Worm (Caenorhabditis elegans): Measurements from ENCODE around the gene Y27F2A.11.
"Not testable (repeated sequence)": the region's sequence is repeated elsewhere in the genome, so short reads cannot be mapped to it uniquely, and the experiment has no call there.

Y27F2A.11 gene

DNA sequence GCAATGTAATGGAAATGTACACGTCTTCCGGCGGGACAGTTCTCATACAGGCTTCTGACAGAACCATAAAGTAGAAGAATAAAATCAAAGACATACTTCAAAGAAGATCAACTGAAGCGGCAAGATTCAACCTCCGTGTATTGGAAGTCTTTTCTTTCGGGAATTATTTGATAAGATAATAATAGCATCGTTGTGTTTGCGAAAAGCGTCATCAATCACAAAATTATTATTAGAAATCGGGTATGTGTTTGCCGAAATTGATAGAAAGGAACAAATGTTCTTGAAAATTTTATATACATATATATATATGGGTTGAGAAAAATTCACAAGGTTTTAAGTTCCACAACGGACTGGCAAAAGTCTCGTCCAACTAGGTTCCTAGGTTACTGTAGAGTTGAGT lies 2.4 kb downstream of the Y27F2A.11 start, which contains the start of gene Y27F2A.9:
Y27F2A.9 (minus strand) TSS at position 101 of the 400 bp plus-strand sequence.
- TF ChIP-seq unc-62 (GFP tag; optimal IDR thresholded peaks at IDR 0.05), result not testable (repeated sequence)

DNA sequence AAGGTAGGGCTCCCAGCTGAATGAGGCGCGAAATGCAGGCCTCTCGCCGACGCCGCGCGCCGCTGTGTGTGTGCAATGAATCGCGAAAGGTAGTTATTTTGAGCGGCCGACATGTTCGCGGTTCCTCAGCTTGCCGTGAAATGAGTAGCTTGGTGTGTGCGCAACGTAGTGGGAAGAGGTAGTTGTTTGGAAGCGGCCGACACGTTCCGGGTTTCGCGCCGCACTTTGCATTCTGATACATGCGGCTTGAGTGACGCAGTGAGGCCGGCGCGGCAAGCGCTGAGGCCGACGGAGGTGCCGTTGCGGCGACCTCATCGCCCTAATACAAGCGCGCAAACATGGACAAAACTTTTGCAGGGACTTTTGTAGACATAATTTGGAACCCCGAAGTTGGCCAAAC lies 6.6 kb downstream of the Y27F2A.11 start:
- TF ChIP-seq unc-62 (GFP tag; optimal IDR thresholded peaks at IDR 0.05), result no peak

- TF ChIP-seq unc-62 (GFP tag; optimal IDR thresholded peaks at IDR 0.05), result no peak
Observed at ce11 chrII:3196966-3197365, 7.8 kb downstream of the Y27F2A.11 start, which contains the start of gene gcy-15. TSS of gene gcy-15 (minus strand) at chrII:3197066.

- TF ChIP-seq unc-62 (GFP tag; optimal IDR thresholded peaks at IDR 0.05), result no peak
Observed at ce11 chrII:3198998-3199397, 9.9 kb downstream of the Y27F2A.11 start, which contains the start of gene sri-51. TSS of gene sri-51 (minus strand) at chrII:3199098.

ce11 chrII:3201242-3201641 lies 12.1 kb downstream of the Y27F2A.11 start, which contains the start of gene sri-48:
TSS of gene sri-48 (minus strand) at chrII:3201342.
- not testable (repeated sequence) for TF ChIP-seq unc-62 (GFP tag; optimal IDR thresholded peaks at IDR 0.05)

DNA sequence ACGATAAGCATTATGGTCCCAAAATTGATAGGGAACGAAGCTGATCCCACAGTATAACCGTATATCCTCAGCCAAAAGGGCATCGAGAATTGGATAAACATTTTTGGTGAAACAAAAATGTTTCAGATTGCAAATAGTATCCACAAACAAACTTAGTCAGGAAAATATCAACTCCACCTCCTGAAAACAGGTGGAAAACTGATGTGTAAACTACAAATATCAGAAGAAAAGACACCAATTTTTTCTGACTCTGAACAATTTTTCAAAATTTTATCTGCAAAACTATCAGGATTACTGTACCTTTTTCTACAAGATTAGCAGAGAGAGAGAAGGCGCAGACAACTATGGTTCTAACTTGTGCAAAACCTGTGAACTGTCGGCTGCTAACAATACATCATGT lies 13.4 kb downstream of the Y27F2A.11 start, which contains the start of gene sri-53:
sri-53 (minus strand) TSS at position 101 of the 400 bp plus-strand sequence.
- TF ChIP-seq unc-62 (GFP tag; optimal IDR thresholded peaks at IDR 0.05), result no peak

DNA sequence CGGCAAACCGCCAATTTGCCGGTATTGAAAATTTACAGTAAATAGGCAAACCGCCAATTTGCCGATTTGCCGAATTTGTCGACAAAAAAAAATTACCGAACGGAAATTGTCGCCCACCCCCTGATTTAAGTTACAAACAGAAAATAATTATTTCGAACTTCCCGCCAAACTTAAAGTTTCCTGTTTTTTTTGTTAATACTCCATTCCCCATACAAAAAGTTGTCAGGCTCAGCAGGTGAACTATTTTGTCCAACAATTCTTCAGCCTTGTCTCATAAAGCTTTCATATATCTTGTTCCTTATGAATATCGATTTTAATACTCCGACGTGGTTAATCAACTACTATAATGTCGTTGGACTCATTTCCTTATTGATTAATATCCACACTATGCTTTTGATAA lies 14.3 kb downstream of the Y27F2A.11 start, which contains the start of gene sri-50:
sri-50 (plus strand) TSS at position 301 of the 400 bp plus-strand sequence.
- no peak for TF ChIP-seq unc-62 (GFP tag; optimal IDR thresholded peaks at IDR 0.05)

ce11 chrII:3206423-3206989 lies 17.4 kb downstream of the Y27F2A.11 start, which contains the start of the genes ZC239.20 and ZC239.21:
TSS of gene ZC239.20 (minus strand) at chrII:3206523.
TSS of gene ZC239.21 (plus strand) at chrII:3206939.
- no peak for TF ChIP-seq unc-62 (GFP tag; optimal IDR thresholded peaks at IDR 0.05)

ce11 chrII:3208679-3209078 lies 19.5 kb downstream of the Y27F2A.11 start, which contains the start of gene sdz-35:
TSS of gene sdz-35 (minus strand) at chrII:3208779.
- TF ChIP-seq unc-62 (GFP tag; optimal IDR thresholded peaks at IDR 0.05), result no peak

DNA sequence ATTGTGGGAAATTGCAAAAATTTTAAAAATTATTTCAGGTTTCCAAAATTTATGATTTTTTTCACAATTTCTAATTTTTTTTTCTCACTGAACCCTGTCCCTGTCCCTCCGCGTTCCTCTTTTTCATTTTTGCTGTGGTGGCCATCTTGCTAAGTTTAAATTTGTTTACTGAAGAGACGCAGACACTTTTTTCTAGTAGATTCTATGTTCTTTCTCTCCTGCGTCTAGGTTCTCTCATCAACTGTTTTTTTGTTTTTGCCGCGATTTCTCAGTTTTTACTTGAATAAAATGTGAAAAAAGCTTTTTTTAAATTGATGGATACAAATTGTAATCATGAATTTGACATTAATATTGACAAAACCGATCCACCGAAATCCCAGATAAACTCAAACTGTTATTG lies 20.1 kb downstream of the Y27F2A.11 start, which contains the start of gene ZC239.6:
ZC239.6 (plus strand) TSS at position 381 of the 400 bp plus-strand sequence.
- no peak for TF ChIP-seq unc-62 (GFP tag; optimal IDR thresholded peaks at IDR 0.05)

ce11 chrII:3210365-3210764 lies 21.2 kb downstream of the Y27F2A.11 start, which contains the start of gene ZC239.5:
TSS of gene ZC239.5 (plus strand) at chrII:3210665.
- TF ChIP-seq unc-62 (GFP tag; optimal IDR thresholded peaks at IDR 0.05), result no peak

ce11 chrII:3213898-3214297 lies 24.8 kb downstream of the Y27F2A.11 start, which contains the start of gene ZC239.4:
TSS of gene ZC239.4 (plus strand) at chrII:3214198.
- no peak for TF ChIP-seq unc-62 (GFP tag; optimal IDR thresholded peaks at IDR 0.05)

- not testable (repeated sequence) for TF ChIP-seq unc-62 (GFP tag; optimal IDR thresholded peaks at IDR 0.05)
Observed at ce11 chrII:3215762-3216161, 26.6 kb downstream of the Y27F2A.11 start, which contains the start of gene ZC239.3. TSS of gene ZC239.3 (plus strand) at chrII:3216062.

ce11 chrII:3220723-3221122 lies 31.6 kb downstream of the Y27F2A.11 start, which contains the start of gene ZC239.22:
TSS of gene ZC239.22 (minus strand) at chrII:3220823.
- no peak for TF ChIP-seq unc-62 (GFP tag; optimal IDR thresholded peaks at IDR 0.05)

ce11 chrII:3221730-3222129 lies 32.6 kb downstream of the Y27F2A.11 start, which contains the start of gene ZC239.14:
TSS of gene ZC239.14 (minus strand) at chrII:3222034.
- TF ChIP-seq unc-62 (GFP tag; optimal IDR thresholded peaks at IDR 0.05), result no peak

ce11 chrII:3222686-3223085 lies 33.5 kb downstream of the Y27F2A.11 start, which contains the start of gene ZC239.13:
TSS of gene ZC239.13 (minus strand) at chrII:3222839.
- no peak for TF ChIP-seq unc-62 (GFP tag; optimal IDR thresholded peaks at IDR 0.05)

DNA sequence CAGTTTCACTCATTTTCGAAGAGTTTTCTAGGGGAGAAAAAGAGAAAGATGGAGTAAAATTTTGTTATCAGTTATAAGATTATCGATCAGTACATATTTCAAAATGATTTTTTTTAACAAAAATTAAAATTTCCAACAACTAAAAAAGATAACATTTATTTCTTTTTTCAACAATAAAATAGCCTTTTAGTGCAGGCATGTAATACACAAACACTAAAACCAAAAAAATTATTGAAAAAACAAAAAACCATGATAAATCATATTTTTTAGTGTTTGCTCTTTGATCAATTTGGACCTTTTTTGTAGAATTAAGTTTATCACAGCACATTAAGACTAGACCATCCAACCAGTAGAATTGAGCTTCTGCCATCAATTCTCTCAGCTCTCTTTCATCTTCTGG lies 35.5 kb downstream of the Y27F2A.11 start, which contains the start of gene ZC239.15:
ZC239.15 (minus strand) TSS at position 101 of the 400 bp plus-strand sequence.
- TF ChIP-seq unc-62 (GFP tag; optimal IDR thresholded peaks at IDR 0.05), result no peak
